Worm (Caenorhabditis elegans) whole organism, L1 larva: ENCODE data around the gene Y55D9A.2.

Experiments
- C04F5.9 ChIP-seq: sonication (generic microtip); optimal IDR thresholded peaks from 2 replicates; lab custom pipeline; 2016; ENCODE audit warnings: missing genetic modification characterization, missing compliant biosample characterization
- C16A3.4 ChIP-seq: fragments of 150-350 bp; optimal IDR thresholded peaks from 2 replicates; lab custom pipeline; 2014; ENCODE audit warnings: missing biosample characterization, missing genetic modification characterization
- C34B4.2 ChIP-seq: sonication (generic microtip); optimal IDR thresholded peaks from 2 replicates; lab custom pipeline; 2017; ENCODE audit warnings: mild to moderate bottlenecking, missing genetic modification characterization, missing compliant biosample characterization
- F16B12.6 ChIP-seq: fragments of 150-350 bp; optimal IDR thresholded peaks from 2 replicates; lab custom pipeline; 2014; ENCODE audit warnings: missing biosample characterization, missing genetic modification characterization
- Y116A8C.19 ChIP-seq: sonication (generic microtip); optimal IDR thresholded peaks from 2 replicates; lab custom pipeline; 2016; ENCODE audit warnings: missing compliant biosample characterization, missing genetic modification characterization, borderline replicate concordance
- blmp-1 ChIP-seq: fragments of 150-350 bp; optimal IDR thresholded peaks from 2 replicates; lab custom pipeline; 2014; ENCODE audit warnings: missing biosample characterization, missing genetic modification characterization
- ceh-8 ChIP-seq: fragments of 200-800 bp; sonication (Bioruptor generic); optimal IDR thresholded peaks from 2 replicates; lab custom pipeline; 2018; ENCODE audit warnings: mild to moderate bottlenecking, missing genetic modification characterization, moderate library complexity, missing compliant biosample characterization
- ceh-82 ChIP-seq, 3 experiments: fragments of 150-350 bp in 1 of 3; sonication (generic microtip) in 2 of 3; optimal IDR thresholded peaks; 2 replicates each; lab custom pipeline; 2014 to 2017; ENCODE audit warnings: missing biosample characterization in 3 of 3, missing genetic modification characterization in 3 of 3
- ceh-88 ChIP-seq: fragments of 200-800 bp; sonication (Bioruptor generic); IDR thresholded peaks from 2 replicates; pipeline ENCODE4 v1.3.6; 2022; ENCODE audit warnings: missing genetic modification characterization, missing compliant biosample characterization
- ces-1 ChIP-seq: fragments of 150-350 bp; optimal IDR thresholded peaks from 2 replicates; lab custom pipeline; 2014; ENCODE audit warnings: missing biosample characterization, missing genetic modification reagents, missing genetic modification characterization
- dpl-1 ChIP-seq, 3 experiments: fragments of 150-350 bp in 2 of 3; sonication (generic microtip) in 1 of 3; optimal IDR thresholded peaks; 2 replicates each; lab custom pipeline; 2014 to 2017; ENCODE audit warnings: missing biosample characterization in 3 of 3, missing genetic modification characterization in 3 of 3, missing genetic modification reagents in 3 of 3
- dsc-1 ChIP-seq: sonication (generic microtip); optimal IDR thresholded peaks from 2 replicates; lab custom pipeline; 2016; ENCODE audit warnings: mild to moderate bottlenecking, missing genetic modification characterization, missing compliant biosample characterization
- efl-1 ChIP-seq, 4 experiments: fragments of 150-350 bp; optimal IDR thresholded peaks in 3 of 4; peaks in 1 of 4; 1 replicate in 1 of 4; 2 replicates in 3 of 4; lab custom pipeline; 2014; ENCODE audit warnings: missing biosample characterization in 2 of 4, missing genetic modification characterization in 2 of 4, missing genetic modification reagents in 2 of 4
- egl-13 ChIP-seq: sonication (generic microtip); optimal IDR thresholded peaks from 2 replicates; lab custom pipeline; 2016; ENCODE audit warnings: missing genotype, missing genetic modification reagents, missing genetic modification characterization, missing compliant biosample characterization
- ets-5 ChIP-seq: fragments of 200-800 bp; sonication (Bioruptor generic); IDR thresholded peaks from 2 replicates; pipeline ENCODE4 v1.3.6; 2022; ENCODE audit warnings: missing genetic modification characterization, missing compliant biosample characterization
- fkh-4 ChIP-seq: sonication (generic microtip); optimal IDR thresholded peaks from 2 replicates; lab custom pipeline; 2016; ENCODE audit warnings: missing compliant biosample characterization, missing genetic modification characterization, borderline replicate concordance
- grh-1 ChIP-seq: fragments of 200-800 bp; sonication (Bioruptor generic); IDR thresholded peaks from 2 replicates; pipeline ENCODE4 v1.3.6; 2022; ENCODE audit warnings: missing genetic modification reagents, missing genetic modification characterization, missing compliant biosample characterization
- hlh-4 ChIP-seq: sonication (generic microtip); optimal IDR thresholded peaks from 2 replicates; lab custom pipeline; 2016; ENCODE audit warnings: mild to moderate bottlenecking, missing genetic modification characterization, missing compliant biosample characterization
- irx-1 ChIP-seq: sonication (generic microtip); optimal IDR thresholded peaks from 2 replicates; lab custom pipeline; 2016; ENCODE audit warnings: missing genetic modification characterization, missing compliant biosample characterization
- lin-14 ChIP-seq: fragments of 200-800 bp; sonication (Bioruptor generic); optimal IDR thresholded peaks from 2 replicates; lab custom pipeline; 2018; ENCODE audit warnings: mild to moderate bottlenecking, missing genetic modification characterization, moderate library complexity, missing compliant biosample characterization
- lin-35 ChIP-seq, 2 experiments: fragments of 150-350 bp; optimal IDR thresholded peaks; 2 replicates each; lab custom pipeline; 2014; ENCODE audit warnings: missing biosample characterization in 2 of 2, missing genetic modification characterization in 2 of 2, missing genetic modification reagents in 2 of 2
- lsy-2 ChIP-seq, 2 experiments: fragments of 150-350 bp; optimal IDR thresholded peaks; 2 replicates each; lab custom pipeline; 2014; ENCODE audit warnings: missing biosample characterization in 2 of 2, missing genetic modification characterization in 2 of 2
- mef-2 ChIP-seq: fragments of 150-350 bp; optimal IDR thresholded peaks from 2 replicates; lab custom pipeline; 2014; ENCODE audit warnings: missing biosample characterization, missing genetic modification characterization
- mep-1 ChIP-seq: fragments of 150-350 bp; optimal IDR thresholded peaks from 2 replicates; lab custom pipeline; 2014; ENCODE audit warnings: missing biosample characterization, missing genetic modification characterization
- nhr-12 ChIP-seq: sonication (generic microtip); optimal IDR thresholded peaks from 2 replicates; lab custom pipeline; 2017; ENCODE audit warnings: missing biosample characterization, missing genetic modification characterization
- nhr-237 ChIP-seq: fragments of 150-350 bp; optimal IDR thresholded peaks from 2 replicates; lab custom pipeline; 2014; ENCODE audit warnings: missing biosample characterization, missing genetic modification characterization
- nhr-28 ChIP-seq: fragments of 150-350 bp; optimal IDR thresholded peaks from 2 replicates; lab custom pipeline; 2014; ENCODE audit warnings: missing biosample characterization, missing genetic modification characterization
- nhr-71 ChIP-seq: sonication (generic microtip); optimal IDR thresholded peaks from 2 replicates; lab custom pipeline; 2016; ENCODE audit warnings: mild to moderate bottlenecking, missing genetic modification characterization, moderate library complexity, missing compliant biosample characterization
- nhr-85 ChIP-seq: sonication (generic microtip); peaks from one replicate; lab custom pipeline; 2016; ENCODE audit warnings: missing genetic modification characterization, inconsistent platforms, missing compliant biosample characterization
- pag-3 ChIP-seq: sonication (generic microtip); optimal IDR thresholded peaks from 2 replicates; lab custom pipeline; 2017; ENCODE audit warnings: missing genetic modification characterization, mild to moderate bottlenecking, missing compliant biosample characterization, antibody characterized with exemption, borderline replicate concordance; ENCODE audit not compliant: insufficient read depth
- pax-3 ChIP-seq: fragments of 200-800 bp; sonication (Bioruptor generic); optimal IDR thresholded peaks from 2 replicates; lab custom pipeline; 2018; ENCODE audit warnings: mild to moderate bottlenecking, missing genetic modification characterization, moderate library complexity, missing compliant biosample characterization
- pqm-1 ChIP-seq: sonication (generic microtip); optimal IDR thresholded peaks from 3 replicates; lab custom pipeline; 2017; ENCODE audit warnings: missing biosample characterization, missing genetic modification characterization
- rnt-1 ChIP-seq: sonication (generic microtip); optimal IDR thresholded peaks from 2 replicates; lab custom pipeline; 2016; ENCODE audit warnings: mild to moderate bottlenecking, missing genetic modification characterization, moderate library complexity, missing compliant biosample characterization
- skn-1 ChIP-seq: fragments of 150-350 bp; optimal IDR thresholded peaks from 2 replicates; lab custom pipeline; 2014; ENCODE audit warnings: missing biosample characterization, missing genetic modification characterization
- snpc-4 ChIP-seq: fragments of 150-350 bp; optimal IDR thresholded peaks from 2 replicates; lab custom pipeline; 2014; ENCODE audit warnings: missing biosample characterization, missing genetic modification characterization
- sox-4 ChIP-seq: sonication (generic microtip); optimal IDR thresholded peaks from 2 replicates; lab custom pipeline; 2016; ENCODE audit warnings: missing genetic modification characterization, missing compliant biosample characterization
- swsn-7 ChIP-seq: sonication (generic microtip); optimal IDR thresholded peaks from 2 replicates; lab custom pipeline; 2016; ENCODE audit warnings: missing genetic modification characterization, missing compliant biosample characterization
- tbx-2 ChIP-seq: sonication (generic microtip); optimal IDR thresholded peaks from 2 replicates; lab custom pipeline; 2016; ENCODE audit warnings: missing genetic modification characterization, missing compliant biosample characterization
- unc-130 ChIP-seq: fragments of 150-350 bp; optimal IDR thresholded peaks from 2 replicates; lab custom pipeline; 2017; ENCODE audit warnings: missing biosample characterization, missing genetic modification characterization, inconsistent platforms
- unc-98 ChIP-seq: fragments of 200-800 bp; sonication (Bioruptor generic); IDR thresholded peaks from 2 replicates; pipeline ENCODE4 v1.3.6; 2022; ENCODE audit warnings: missing genetic modification characterization, missing compliant biosample characterization
- vab-15 ChIP-seq: sonication (generic microtip); optimal IDR thresholded peaks from 2 replicates; lab custom pipeline; 2017; ENCODE audit warnings: missing genotype, mild to moderate bottlenecking, missing genetic modification characterization, missing compliant biosample characterization
- xbp-1 ChIP-seq: sonication (generic microtip); optimal IDR thresholded peaks from 2 replicates; lab custom pipeline; 2016; ENCODE audit warnings: missing genetic modification characterization, missing compliant biosample characterization

Y55D9A.2 gene

ce11 chrIV:12574265-12574664 lies 31.0 kb downstream of the Y55D9A.2 start:
- TF ChIP-seq Y116A8C.19 (tag; lab: Kevin White, UChicago) (no peak), C04F5.9 (tag; lab: Kevin White, UChicago) (no peak), F16B12.6 (no peak), dpl-1 (GFP tag; optimal IDR thresholded peaks at IDR 0.05; lab: Kevin White, UChicago) (no peak), ets-5 (GFP tag; lab: Robert Waterston, UW) (no peak), snpc-4 (tag; lab: Kevin White, UChicago) (no peak), C34B4.2 (tag; lab: Kevin White, UChicago) (no peak), nhr-12 (tag; lab: Kevin White, UChicago) (no peak)

ce11 chrIV:12573068-12573467 lies 32.2 kb downstream of the Y55D9A.2 start, which contains the start of gene K08E7.5:
K08E7.5 (plus strand) TSS chrIV:12573368.
- TF ChIP-seq skn-1 (tag; lab: Kevin White, UChicago) (no peak), nhr-85 (peak; percentile 23)

ce11 chrIV:12571047-12571446 lies 34.2 kb downstream of the Y55D9A.2 start, which contains the start of gene K08E7.4:
K08E7.4 (minus strand) TSS chrIV:12571147.
- TF ChIP-seq pag-3 (tag; lab: Kevin White, UChicago) (no peak), vab-15 (tag; lab: Kevin White, UChicago) (no peak), lsy-2 (tag; optimal IDR thresholded peaks at IDR 0.05; lab: Kevin White, UChicago) (no peak), grh-1 (GFP tag; lab: Robert Waterston, UW) (no peak), ceh-8 (GFP tag; lab: Kevin White, UChicago) (no peak), unc-130 (tag; lab: Kevin White, UChicago) (no peak), hlh-4 (tag; lab: Kevin White, UChicago) (no peak)

- TF ChIP-seq egl-13 (tag; lab: Kevin White, UChicago): no peak
- TF ChIP-seq ceh-88 (GFP tag; lab: Robert Waterston, UW): no peak
- no peak for TF ChIP-seq nhr-28 (tag; lab: Kevin White, UChicago)
- TF ChIP-seq mef-2 (tag; lab: Kevin White, UChicago): no peak
- no peak for TF ChIP-seq sox-4 (tag; lab: Kevin White, UChicago)
- no peak for TF ChIP-seq grh-1 (GFP tag; lab: Robert Waterston, UW)
- TF ChIP-seq nhr-237 (tag; lab: Kevin White, UChicago): no peak
- TF ChIP-seq hlh-4 (tag; lab: Kevin White, UChicago): no peak
- no peak for TF ChIP-seq irx-1 (tag; lab: Kevin White, UChicago)
- no peak for TF ChIP-seq unc-98 (GFP tag; lab: Robert Waterston, UW)
- TF ChIP-seq lin-35 (GFP tag; optimal IDR thresholded peaks at IDR 0.05; lab: Kevin White, UChicago): no peak
- TF ChIP-seq pqm-1 (tag; lab: Kevin White, UChicago): no peak
- TF ChIP-seq pag-3 (tag; lab: Kevin White, UChicago): no peak
- TF ChIP-seq nhr-85: no peak
- no peak for TF ChIP-seq dsc-1 (tag; lab: Kevin White, UChicago)
- TF ChIP-seq mep-1 (tag; lab: Kevin White, UChicago): no peak
- no peak for TF ChIP-seq nhr-12 (tag; lab: Kevin White, UChicago)
- no peak for TF ChIP-seq C16A3.4 (tag; lab: Kevin White, UChicago)
- no peak for TF ChIP-seq ces-1 (GFP tag; lab: Kevin White, UChicago)
- no peak for TF ChIP-seq tbx-2
Measured at ce11 chrIV:12570546-12570945, 34.7 kb downstream of the Y55D9A.2 start.

ce11 chrIV:12567176-12567892 lies 37.9 kb downstream of the Y55D9A.2 start, which contains the start of the genes hsb-1 and let-99:
hsb-1 (minus strand) TSS chrIV:12567226.
let-99 (plus strand) TSS chrIV:12567842.
- peak; percentile 27 for TF ChIP-seq swsn-7 (tag; lab: Kevin White, UChicago)
- TF ChIP-seq Y116A8C.19 (tag; lab: Kevin White, UChicago): no peak
- no peak for TF ChIP-seq F16B12.6
- TF ChIP-seq dpl-1 (GFP tag; optimal IDR thresholded peaks at IDR 0.05; lab: Kevin White, UChicago): peak; percentile 1 to 52 (median 52)
- TF ChIP-seq tbx-2: no peak
- TF ChIP-seq lin-35 (GFP tag; optimal IDR thresholded peaks at IDR 0.05; lab: Kevin White, UChicago): peak; percentile 33 to 51
- peak; percentile 66 for TF ChIP-seq rnt-1 (tag; lab: Kevin White, UChicago)
- peak; percentile 19 for TF ChIP-seq blmp-1 (tag; lab: Kevin White, UChicago)
- TF ChIP-seq pax-3 (tag; lab: Kevin White, UChicago): no peak
- TF ChIP-seq ceh-82 (tag; optimal IDR thresholded peaks at IDR 0.05; lab: Kevin White, UChicago): peak in 2 of 3 experiments; percentile 12 to 21
- no peak for TF ChIP-seq mep-1 (tag; lab: Kevin White, UChicago)
- no peak for TF ChIP-seq nhr-71
- TF ChIP-seq nhr-85: no peak
- TF ChIP-seq efl-1 (optimal IDR thresholded peaks at IDR 0.05; lab: Kevin White, UChicago): peak; percentile 69 to 84
- TF ChIP-seq efl-1 (GFP tag; optimal IDR thresholded peaks at IDR 0.05 in 1 of 2; lab: Kevin White, UChicago): peak; percentile 40 to 83
- no peak for TF ChIP-seq fkh-4 (tag; lab: Kevin White, UChicago)
- peak; percentile 84 for TF ChIP-seq lin-14
- no peak for TF ChIP-seq xbp-1
